Worm (Caenorhabditis elegans) whole organism, L1 larva: ENCODE results near the gene F26D2.14.

Experiments used
- F16B12.6 ChIP-seq: fragments of 150-350 bp; optimal IDR thresholded peaks from 2 replicates; lab custom pipeline; 2014; ENCODE audit warnings: missing biosample characterization, missing genetic modification characterization
- alr-1 ChIP-seq: fragments of 200-800 bp; sonication (Bioruptor generic); optimal IDR thresholded peaks from 2 replicates; lab custom pipeline; 2018; ENCODE audit warnings: borderline replicate concordance, mild to moderate bottlenecking, missing genetic modification characterization, missing compliant biosample characterization
- aly-2 ChIP-seq: fragments of 150-350 bp; optimal IDR thresholded peaks from 2 replicates; lab custom pipeline; 2014; ENCODE audit warnings: missing biosample characterization, missing genetic modification characterization
- blmp-1 ChIP-seq: fragments of 150-350 bp; optimal IDR thresholded peaks from 2 replicates; lab custom pipeline; 2014; ENCODE audit warnings: missing biosample characterization, missing genetic modification characterization
- ceh-63 ChIP-seq: fragments of 200-800 bp; sonication (Bioruptor generic); optimal IDR thresholded peaks from 2 replicates; lab custom pipeline; 2018; ENCODE audit warnings: mild to moderate bottlenecking, missing genetic modification characterization, missing compliant biosample characterization
- ceh-8 ChIP-seq: fragments of 200-800 bp; sonication (Bioruptor generic); optimal IDR thresholded peaks from 2 replicates; lab custom pipeline; 2018; ENCODE audit warnings: mild to moderate bottlenecking, missing genetic modification characterization, moderate library complexity, missing compliant biosample characterization
- dpl-1 ChIP-seq, 3 experiments: fragments of 150-350 bp in 2 of 3; sonication (generic microtip) in 1 of 3; optimal IDR thresholded peaks; 2 replicates each; lab custom pipeline; 2014 to 2017; ENCODE audit warnings: missing biosample characterization in 3 of 3, missing genetic modification characterization in 3 of 3, missing genetic modification reagents in 3 of 3
- elt-2 ChIP-seq: sonication (generic microtip); optimal IDR thresholded peaks from 2 replicates; lab custom pipeline; 2016; ENCODE audit warnings: missing genetic modification characterization, mild to moderate bottlenecking, inconsistent platforms, missing compliant biosample characterization, missing genetic modification reagents
- elt-3 ChIP-seq, 6 experiments: fragments of 150-350 bp in 1 of 6; sonication (generic microtip); optimal IDR thresholded peaks; 2 replicates each; lab custom pipeline; 2017 to 2018; ENCODE audit warnings: missing biosample characterization in 6 of 6, missing genetic modification characterization in 6 of 6, inconsistent platforms in 1 of 6
- fos-1 ChIP-seq: fragments of 150-350 bp; optimal IDR thresholded peaks from 2 replicates; lab custom pipeline; 2014; ENCODE audit warnings: missing biosample characterization, missing genetic modification characterization
- grh-1 ChIP-seq: fragments of 200-800 bp; sonication (Bioruptor generic); IDR thresholded peaks from 2 replicates; pipeline ENCODE4 v1.3.6; 2022; ENCODE audit warnings: missing genetic modification reagents, missing genetic modification characterization, missing compliant biosample characterization
- hlh-4 ChIP-seq: sonication (generic microtip); optimal IDR thresholded peaks from 2 replicates; lab custom pipeline; 2016; ENCODE audit warnings: mild to moderate bottlenecking, missing genetic modification characterization, missing compliant biosample characterization
- hpl-2 ChIP-seq: fragments of 150-350 bp; optimal IDR thresholded peaks from 2 replicates; lab custom pipeline; 2014; ENCODE audit warnings: missing biosample characterization, missing genetic modification reagents, missing genetic modification characterization
- isw-1 ChIP-seq: fragments of 200-800 bp; sonication (Bioruptor generic); IDR thresholded peaks from 2 replicates; pipeline ENCODE4 v1.3.6; 2022; ENCODE audit warnings: missing genetic modification characterization, missing compliant biosample characterization
- jun-1 ChIP-seq: fragments of 150-350 bp; optimal IDR thresholded peaks from 2 replicates; lab custom pipeline; 2014; ENCODE audit warnings: missing biosample characterization, missing genetic modification reagents, missing genetic modification characterization
- lin-14 ChIP-seq: fragments of 200-800 bp; sonication (Bioruptor generic); optimal IDR thresholded peaks from 2 replicates; lab custom pipeline; 2018; ENCODE audit warnings: mild to moderate bottlenecking, missing genetic modification characterization, moderate library complexity, missing compliant biosample characterization
- lir-3 ChIP-seq: sonication (generic microtip); optimal IDR thresholded peaks from 2 replicates; lab custom pipeline; 2016; ENCODE audit warnings: mild to moderate bottlenecking, missing genetic modification characterization, moderate library complexity, missing compliant biosample characterization; ENCODE audit not compliant: poor library complexity
- lsy-2 ChIP-seq, 2 experiments: fragments of 150-350 bp; optimal IDR thresholded peaks; 2 replicates each; lab custom pipeline; 2014; ENCODE audit warnings: missing biosample characterization in 2 of 2, missing genetic modification characterization in 2 of 2
- mdl-1 ChIP-seq, 2 experiments: fragments of 150-350 bp; optimal IDR thresholded peaks; 2 replicates each; lab custom pipeline; 2014 to 2017; ENCODE audit warnings: missing biosample characterization in 2 of 2, missing genetic modification characterization in 2 of 2, inconsistent platforms in 1 of 2
- mef-2 ChIP-seq: fragments of 150-350 bp; optimal IDR thresholded peaks from 2 replicates; lab custom pipeline; 2014; ENCODE audit warnings: missing biosample characterization, missing genetic modification characterization
- mep-1 ChIP-seq: fragments of 150-350 bp; optimal IDR thresholded peaks from 2 replicates; lab custom pipeline; 2014; ENCODE audit warnings: missing biosample characterization, missing genetic modification characterization
- nhr-47 ChIP-seq: sonication (generic microtip); optimal IDR thresholded peaks from 2 replicates; lab custom pipeline; 2016; ENCODE audit warnings: mild to moderate bottlenecking, missing genetic modification characterization, moderate library complexity, missing compliant biosample characterization
- nhr-71 ChIP-seq: sonication (generic microtip); optimal IDR thresholded peaks from 2 replicates; lab custom pipeline; 2016; ENCODE audit warnings: mild to moderate bottlenecking, missing genetic modification characterization, moderate library complexity, missing compliant biosample characterization
- nhr-76 ChIP-seq: sonication (generic microtip); optimal IDR thresholded peaks from 2 replicates; lab custom pipeline; 2017; ENCODE audit warnings: missing biosample characterization, missing genetic modification characterization
- nhr-85 ChIP-seq: sonication (generic microtip); peaks from one replicate; lab custom pipeline; 2016; ENCODE audit warnings: missing genetic modification characterization, inconsistent platforms, missing compliant biosample characterization
- pag-3 ChIP-seq: sonication (generic microtip); optimal IDR thresholded peaks from 2 replicates; lab custom pipeline; 2017; ENCODE audit warnings: missing genetic modification characterization, mild to moderate bottlenecking, missing compliant biosample characterization, antibody characterized with exemption, borderline replicate concordance; ENCODE audit not compliant: insufficient read depth
- pax-3 ChIP-seq: fragments of 200-800 bp; sonication (Bioruptor generic); optimal IDR thresholded peaks from 2 replicates; lab custom pipeline; 2018; ENCODE audit warnings: mild to moderate bottlenecking, missing genetic modification characterization, moderate library complexity, missing compliant biosample characterization
- skn-1 ChIP-seq: fragments of 150-350 bp; optimal IDR thresholded peaks from 2 replicates; lab custom pipeline; 2014; ENCODE audit warnings: missing biosample characterization, missing genetic modification characterization
- sox-4 ChIP-seq: sonication (generic microtip); optimal IDR thresholded peaks from 2 replicates; lab custom pipeline; 2016; ENCODE audit warnings: missing genetic modification characterization, missing compliant biosample characterization
- sup-37 ChIP-seq: fragments of 200-800 bp; sonication (Bioruptor generic); optimal IDR thresholded peaks from 2 replicates; lab custom pipeline; 2018; ENCODE audit warnings: mild to moderate bottlenecking, missing genetic modification characterization, missing compliant biosample characterization
- tlp-1 ChIP-seq: fragments of 150-350 bp; optimal IDR thresholded peaks from 2 replicates; lab custom pipeline; 2014; ENCODE audit warnings: missing biosample characterization, missing genetic modification characterization
- unc-130 ChIP-seq: fragments of 150-350 bp; optimal IDR thresholded peaks from 2 replicates; lab custom pipeline; 2017; ENCODE audit warnings: missing biosample characterization, missing genetic modification characterization, inconsistent platforms
- unc-30 ChIP-seq: sonication (generic microtip); optimal IDR thresholded peaks from 2 replicates; lab custom pipeline; 2017; ENCODE audit warnings: missing biosample characterization, missing genetic modification characterization
- unc-62 ChIP-seq: fragments of 150-350 bp; optimal IDR thresholded peaks from 2 replicates; lab custom pipeline; 2014; ENCODE audit warnings: missing biosample characterization, missing genetic modification reagents, missing genetic modification characterization
- unc-86 ChIP-seq: sonication (generic microtip); optimal IDR thresholded peaks from 2 replicates; lab custom pipeline; 2016; ENCODE audit warnings: missing genetic modification characterization, missing compliant biosample characterization
- vab-15 ChIP-seq: sonication (generic microtip); optimal IDR thresholded peaks from 2 replicates; lab custom pipeline; 2017; ENCODE audit warnings: missing genotype, mild to moderate bottlenecking, missing genetic modification characterization, missing compliant biosample characterization

F26D2.14 gene

DNA sequence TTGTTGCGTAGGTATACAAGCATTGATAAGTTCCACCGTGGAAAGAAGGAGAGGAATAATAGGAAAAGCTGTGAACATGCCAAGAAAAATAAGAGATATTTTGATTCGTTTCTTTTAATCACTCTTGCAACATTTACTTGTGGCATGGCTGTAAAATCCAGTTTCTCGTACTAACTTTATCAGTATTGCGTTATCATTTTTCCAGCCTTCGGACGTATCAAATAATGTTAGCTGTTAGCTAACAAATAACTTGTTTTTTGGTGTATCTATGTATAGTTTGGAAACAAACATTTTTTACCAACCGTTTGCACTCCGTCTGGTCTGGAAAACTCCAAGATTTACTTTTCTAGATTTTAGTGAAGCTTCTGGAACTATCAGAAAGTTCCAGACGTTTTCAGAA lies 2.2 kb upstream of the F26D2.14 start, which contains the start of gene clec-234:
Gene clec-234 (minus strand): TSS at position 101 of the 400 bp plus-strand sequence.
- TF ChIP-seq isw-1 (GFP tag; lab: Robert Waterston, UW) = no peak
- no peak for TF ChIP-seq ceh-63
- no peak for TF ChIP-seq lir-3 (tag; lab: Kevin White, UChicago)
- no peak for TF ChIP-seq ceh-8 (GFP tag; lab: Kevin White, UChicago)
- no peak for TF ChIP-seq F16B12.6 (tag; lab: Kevin White, UChicago)
- no peak for TF ChIP-seq blmp-1 (tag; lab: Kevin White, UChicago)
- TF ChIP-seq hlh-4 (tag; lab: Kevin White, UChicago) = no peak
- no peak for TF ChIP-seq pag-3 (tag; lab: Kevin White, UChicago)
- no peak for TF ChIP-seq dpl-1 (GFP tag; optimal IDR thresholded peaks at IDR 0.05; lab: Kevin White, UChicago)
- TF ChIP-seq elt-2 (tag; lab: Kevin White, UChicago) = no peak
- no peak for TF ChIP-seq fos-1 (tag; lab: Kevin White, UChicago)
- TF ChIP-seq skn-1 (tag; lab: Kevin White, UChicago) = no peak
- TF ChIP-seq jun-1 (tag; lab: Kevin White, UChicago) = no peak
- no peak for TF ChIP-seq unc-62 (GFP tag; lab: Kevin White, UChicago)
- no peak for TF ChIP-seq mep-1 (tag; lab: Kevin White, UChicago)
- TF ChIP-seq, all 84 proteins: peak for 0

DNA sequence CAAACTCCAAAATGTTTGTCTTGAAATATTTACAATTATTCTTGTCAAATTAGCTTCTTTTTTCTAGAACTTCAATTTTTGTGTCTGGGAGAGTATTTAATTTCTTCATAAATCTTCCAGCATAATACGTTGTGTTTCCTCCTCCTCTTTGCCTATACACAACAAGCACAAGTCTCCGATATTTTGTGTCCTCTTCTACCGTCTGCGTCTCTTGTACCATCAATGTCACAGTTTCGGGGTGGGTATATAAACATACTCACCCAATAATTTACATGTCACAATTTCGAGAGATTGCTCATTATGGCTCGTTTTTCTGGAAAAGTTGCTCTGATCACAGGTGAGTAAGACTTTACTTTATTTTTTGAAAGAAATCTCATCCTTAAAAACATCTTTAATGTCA lies 1.9 kb downstream of the F26D2.14 start, which contains the start of gene F26D2.15:
Gene F26D2.15 (plus strand): TSS at position 301 of the 400 bp plus-strand sequence.
- TF ChIP-seq vab-15 (tag; lab: Kevin White, UChicago) (no peak), nhr-47 (tag; lab: Kevin White, UChicago) (no peak)

DNA sequence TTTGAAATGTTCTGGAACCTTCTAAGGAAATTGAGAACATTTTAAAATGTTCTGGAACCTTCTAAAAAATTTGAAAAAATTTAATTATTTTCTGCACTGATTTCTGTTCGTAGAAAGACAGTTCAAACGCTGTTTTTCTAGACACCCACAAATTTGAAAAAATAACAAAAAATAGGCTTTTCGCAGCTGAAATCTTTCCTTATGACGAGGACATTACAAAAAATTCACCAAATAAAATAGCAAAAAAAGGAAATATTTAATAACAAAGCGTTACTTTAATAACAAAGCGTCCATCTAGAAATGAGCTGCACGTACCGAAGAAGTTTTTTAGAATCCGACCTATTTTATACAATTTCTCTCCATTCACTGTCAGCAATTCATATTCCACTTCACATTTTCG lies 8.0 kb downstream of the F26D2.14 start, which contains the start of gene srh-141:
Gene srh-141 (plus strand): TSS at position 301 of the 400 bp plus-strand sequence.
- TF ChIP-seq unc-62 (GFP tag; lab: Kevin White, UChicago) (no peak), sox-4 (tag; lab: Kevin White, UChicago) (no peak), unc-86 (tag; lab: Kevin White, UChicago) (no peak), pax-3 (tag; lab: Kevin White, UChicago) (no peak), unc-130 (tag; lab: Kevin White, UChicago) (no peak), nhr-71 (tag; lab: Kevin White, UChicago) (no peak), lin-14 (GFP tag; lab: Kevin White, UChicago) (no peak), hpl-2 (GFP tag; lab: Kevin White, UChicago) (no peak), sup-37 (GFP tag; lab: Kevin White, UChicago) (no peak)

DNA sequence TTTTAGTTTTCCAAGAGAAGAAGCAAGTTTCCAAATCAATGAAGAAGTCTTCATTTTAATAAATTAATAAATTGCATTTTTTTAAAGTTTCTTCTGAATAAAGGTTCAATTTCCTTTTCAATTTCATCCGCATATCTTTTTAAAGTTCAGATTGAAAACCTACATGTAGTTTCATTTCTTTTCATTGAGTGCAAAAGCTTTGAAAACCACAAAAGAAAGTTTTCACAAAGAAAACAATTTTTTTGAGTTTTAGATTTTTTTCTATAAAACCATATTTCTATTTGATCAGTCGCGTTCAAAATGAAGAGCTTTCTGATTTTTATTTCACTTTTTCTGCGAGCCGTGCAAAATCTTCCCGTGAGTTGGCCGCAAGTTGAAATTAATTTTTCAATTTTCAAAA lies 10.0 kb downstream of the F26D2.14 start, which contains the start of gene T08G3.6:
Gene T08G3.6 (plus strand): TSS at position 301 of the 400 bp plus-strand sequence.
- no peak for TF ChIP-seq ceh-8 (GFP tag; lab: Kevin White, UChicago)
- TF ChIP-seq tlp-1 (tag; lab: Kevin White, UChicago) = no peak
- no peak for TF ChIP-seq mdl-1 (tag; optimal IDR thresholded peaks at IDR 0.05; lab: Kevin White, UChicago)
- no peak for TF ChIP-seq unc-30
- no peak for TF ChIP-seq elt-3 (tag; optimal IDR thresholded peaks at IDR 0.05; lab: Kevin White, UChicago)
- no peak for TF ChIP-seq sup-37 (GFP tag; lab: Kevin White, UChicago)
- no peak for TF ChIP-seq mef-2 (tag; lab: Kevin White, UChicago)
- TF ChIP-seq alr-1 (tag; lab: Kevin White, UChicago) = no peak
- TF ChIP-seq pag-3 (tag; lab: Kevin White, UChicago) = no peak
- no peak for TF ChIP-seq nhr-76 (tag; lab: Kevin White, UChicago)
- TF ChIP-seq aly-2 (tag; lab: Kevin White, UChicago) = no peak
- TF ChIP-seq unc-86 (tag; lab: Kevin White, UChicago) = no peak
- TF ChIP-seq grh-1 = no peak
- no peak for TF ChIP-seq lsy-2 (tag; optimal IDR thresholded peaks at IDR 0.05; lab: Kevin White, UChicago)
- TF ChIP-seq fos-1 (tag; lab: Kevin White, UChicago) = no peak
- TF ChIP-seq nhr-85 (tag; lab: Kevin White, UChicago) = no peak
